Worm (Caenorhabditis elegans) whole organism, early embryonic: ENCODE measurements around the gene his-70.

ENCODE experiments used
- B0310.2 ChIP-seq: sonication (generic microtip); optimal IDR thresholded peaks from 2 replicates; lab custom pipeline; 2016; ENCODE audit warnings: mild to moderate bottlenecking, missing genetic modification characterization, missing compliant biosample characterization
- F13C5.2 ChIP-seq: sonication (generic microtip); optimal IDR thresholded peaks from 2 replicates; lab custom pipeline; 2017; ENCODE audit warnings: mild to moderate bottlenecking, missing genetic modification characterization, inconsistent platforms, missing compliant biosample characterization
- aly-1 ChIP-seq: sonication (generic microtip); optimal IDR thresholded peaks from 2 replicates; lab custom pipeline; 2016; ENCODE audit warnings: missing genetic modification characterization, missing compliant biosample characterization
- ama-1 ChIP-seq: fragments of 150-350 bp; optimal IDR thresholded peaks from 2 replicates; lab custom pipeline; 2014
- ceh-13 ChIP-seq: fragments of 200-800 bp; sonication (Bioruptor generic); optimal IDR thresholded peaks from 2 replicates; lab custom pipeline; 2018; ENCODE audit warnings: mild to moderate bottlenecking, missing genetic modification characterization, missing compliant biosample characterization
- ceh-36 ChIP-seq: sonication (generic microtip); optimal IDR thresholded peaks from 2 replicates; lab custom pipeline; 2016; ENCODE audit warnings: missing genetic modification characterization, inconsistent platforms, missing compliant biosample characterization
- ets-7 ChIP-seq: sonication (generic microtip); optimal IDR thresholded peaks from 2 replicates; lab custom pipeline; 2016; ENCODE audit warnings: missing genotype, missing genetic modification characterization, missing compliant biosample characterization
- flt-1 ChIP-seq: fragments of 200-800 bp; sonication (Bioruptor generic); IDR thresholded peaks from 2 replicates; pipeline ENCODE4 v1.3.6; 2022; ENCODE audit warnings: missing genetic modification characterization, missing compliant biosample characterization
- hmbx-1 ChIP-seq: sonication (generic microtip); optimal IDR thresholded peaks from 2 replicates; lab custom pipeline; 2016; ENCODE audit warnings: mild to moderate bottlenecking, missing genetic modification characterization, missing compliant biosample characterization
- hmg-4 ChIP-seq: fragments of 200-800 bp; sonication (Bioruptor generic); optimal IDR thresholded peaks from 2 replicates; lab custom pipeline; 2018; ENCODE audit warnings: mild to moderate bottlenecking, missing genetic modification characterization, missing compliant biosample characterization
- hnd-1 ChIP-seq: sonication (generic microtip); optimal IDR thresholded peaks from 2 replicates; lab custom pipeline; 2016; ENCODE audit warnings: missing genetic modification characterization, missing compliant biosample characterization
- pes-1 ChIP-seq: fragments of 200-800 bp; sonication (Bioruptor generic); IDR thresholded peaks from 2 replicates; pipeline ENCODE4 v1.3.6; 2022; ENCODE audit warnings: missing genetic modification reagents, missing genetic modification characterization, missing compliant biosample characterization
- scrt-1 ChIP-seq: fragments of 200-800 bp; sonication (Bioruptor generic); IDR thresholded peaks from 2 replicates; pipeline ENCODE4 v1.3.6; 2022; ENCODE audit warnings: missing genetic modification characterization, missing compliant biosample characterization
- sea-1 ChIP-seq: fragments of 200-800 bp; sonication (Bioruptor generic); conservative IDR thresholded peaks from 2 replicates; pipeline ENCODE4 v1.3.6; 2022; ENCODE audit warnings: missing genetic modification characterization, missing compliant biosample characterization
- tbx-11 ChIP-seq: fragments of 200-800 bp; sonication (Bioruptor generic); IDR thresholded peaks from 2 replicates; pipeline ENCODE4 v1.3.6; 2022; ENCODE audit warnings: missing genetic modification characterization, missing compliant biosample characterization
- tbx-37 ChIP-seq: fragments of 200-800 bp; sonication (Bioruptor generic); conservative IDR thresholded peaks from 2 replicates; pipeline ENCODE4 v1.3.6; 2022; ENCODE audit warnings: missing genetic modification reagents, missing genetic modification characterization, missing compliant biosample characterization
- tra-4 ChIP-seq: sonication (generic microtip); optimal IDR thresholded peaks from 2 replicates; lab custom pipeline; 2017; ENCODE audit warnings: missing genetic modification characterization, missing compliant biosample characterization

his-70 gene

ce11 chrIII:4083429-4083828 is 23.5 kb upstream of the his-70 start:
- TF ChIP-seq flt-1 (GFP tag; lab: Robert Waterston, UW) (no peak), aly-1 (tag; lab: Kevin White, UChicago) (no peak), ceh-13 (GFP tag; lab: Kevin White, UChicago) (no peak), tbx-11 (GFP tag; lab: Robert Waterston, UW) (no peak), F13C5.2 (tag; lab: Kevin White, UChicago) (no peak), hmg-4 (GFP tag; lab: Kevin White, UChicago) (no peak), tra-4 (tag; lab: Kevin White, UChicago) (no peak), tbx-37 (GFP tag; lab: Robert Waterston, UW) (no peak)

- no peak for TF ChIP-seq scrt-1 (GFP tag; lab: Robert Waterston, UW)
- TF ChIP-seq hmbx-1 (tag; lab: Kevin White, UChicago) = no peak
- no peak for TF ChIP-seq tbx-37 (GFP tag; lab: Robert Waterston, UW)
- no peak for TF ChIP-seq aly-1 (tag; lab: Kevin White, UChicago)
Observed at ce11 chrIII:4070239-4070638, 10.3 kb upstream of the his-70 start.

- TF ChIP-seq pes-1 (GFP tag; lab: Robert Waterston, UW) (no peak), ceh-36 (tag; lab: Kevin White, UChicago) (no peak), F13C5.2 (tag; lab: Kevin White, UChicago) (no peak), aly-1 (tag; lab: Kevin White, UChicago) (no peak), ama-1 (lab: Kevin White, UChicago) (no peak), hmbx-1 (tag; lab: Kevin White, UChicago) (no peak), scrt-1 (GFP tag; lab: Robert Waterston, UW) (no peak), ets-7 (tag; lab: Kevin White, UChicago) (no peak), tbx-37 (GFP tag; lab: Robert Waterston, UW) (no peak), ceh-13 (GFP tag; lab: Kevin White, UChicago) (no peak), sea-1 (GFP tag; lab: Robert Waterston, UW) (no peak), hnd-1 (no peak), tbx-11 (GFP tag; lab: Robert Waterston, UW) (no peak)
Observed at ce11 chrIII:4068120-4068519, 8.2 kb upstream of the his-70 start.

- no peak for TF ChIP-seq aly-1 (tag; lab: Kevin White, UChicago)
- TF ChIP-seq B0310.2 (tag; lab: Kevin White, UChicago) = no peak
- TF ChIP-seq tbx-37 (GFP tag; lab: Robert Waterston, UW) = no peak
- no peak for TF ChIP-seq tra-4 (tag; lab: Kevin White, UChicago)
- no peak for TF ChIP-seq ceh-13 (GFP tag; lab: Kevin White, UChicago)
- TF ChIP-seq tbx-11 (GFP tag; lab: Robert Waterston, UW) = no peak
- no peak for TF ChIP-seq pes-1 (GFP tag; lab: Robert Waterston, UW)
- no peak for TF ChIP-seq hmg-4 (GFP tag; lab: Kevin White, UChicago)
- no peak for TF ChIP-seq F13C5.2 (tag; lab: Kevin White, UChicago)
- TF ChIP-seq ceh-36 (tag; lab: Kevin White, UChicago) = no peak
- TF ChIP-seq scrt-1 (GFP tag; lab: Robert Waterston, UW) = no peak
- no peak for TF ChIP-seq ama-1 (lab: Kevin White, UChicago)
- no peak for TF ChIP-seq flt-1 (GFP tag; lab: Robert Waterston, UW)
Observed at ce11 chrIII:4066333-4066732, 6.4 kb upstream of the his-70 start, which contains the start of gene unc-79. TSS of gene unc-79 (plus strand) at chrIII:4066633.

- TF ChIP-seq F13C5.2 (tag; lab: Kevin White, UChicago) (no peak), ets-7 (tag; lab: Kevin White, UChicago) (no peak), ama-1 (lab: Kevin White, UChicago) (no peak), hmg-4 (GFP tag; lab: Kevin White, UChicago) (peak; percentile 48), sea-1 (GFP tag; lab: Robert Waterston, UW) (0 out of 2 replicates have a peak, but pooled peaks have one; percentile 41)
Observed at ce11 chrIII:4063724-4064123, 3.8 kb upstream of the his-70 start.

ce11 chrIII:4060856-4061383 is 1.0 kb upstream of the his-70 start:
- TF ChIP-seq pes-1 (GFP tag; lab: Robert Waterston, UW) = peak; percentile 34; the same call in 1 of the 2 replicates
- TF ChIP-seq ceh-36 (tag; lab: Kevin White, UChicago) = peak; percentile 13

ce11 chrIII:4058643-4059042 is 1.3 kb downstream of the his-70 start, which contains the start of gene his-69:
TSS of gene his-69 (minus strand) at chrIII:4058743.
- no peak for TF ChIP-seq tbx-11 (GFP tag; lab: Robert Waterston, UW)
- no peak for TF ChIP-seq F13C5.2 (tag; lab: Kevin White, UChicago)
- no peak for TF ChIP-seq ceh-36 (tag; lab: Kevin White, UChicago)
- TF ChIP-seq sea-1 (GFP tag; lab: Robert Waterston, UW) = no peak

ce11 chrIII:4057894-4058293 is 2.0 kb downstream of the his-70 start, which contains the start of gene rcq-5:
TSS of gene rcq-5 (minus strand) at chrIII:4057976.
- no peak for TF ChIP-seq pes-1 (GFP tag; lab: Robert Waterston, UW)
- no peak for TF ChIP-seq hnd-1
- TF ChIP-seq ets-7 (tag; lab: Kevin White, UChicago) = no peak
- no peak for TF ChIP-seq hmbx-1 (tag; lab: Kevin White, UChicago)
- no peak for TF ChIP-seq aly-1 (tag; lab: Kevin White, UChicago)
- TF ChIP-seq tbx-11 (GFP tag; lab: Robert Waterston, UW) = no peak
- no peak for TF ChIP-seq ceh-36 (tag; lab: Kevin White, UChicago)
- TF ChIP-seq hmg-4 (GFP tag; lab: Kevin White, UChicago) = no peak
- no peak for TF ChIP-seq tbx-37 (GFP tag; lab: Robert Waterston, UW)
- no peak for TF ChIP-seq ama-1 (lab: Kevin White, UChicago)
- no peak for TF ChIP-seq ceh-13 (GFP tag; lab: Kevin White, UChicago)
- TF ChIP-seq scrt-1 (GFP tag; lab: Robert Waterston, UW) = no peak
